Worm (Caenorhabditis elegans): ENCODE data around the gene Y24F12A.1.

Gene Y24F12A.1

DNA sequence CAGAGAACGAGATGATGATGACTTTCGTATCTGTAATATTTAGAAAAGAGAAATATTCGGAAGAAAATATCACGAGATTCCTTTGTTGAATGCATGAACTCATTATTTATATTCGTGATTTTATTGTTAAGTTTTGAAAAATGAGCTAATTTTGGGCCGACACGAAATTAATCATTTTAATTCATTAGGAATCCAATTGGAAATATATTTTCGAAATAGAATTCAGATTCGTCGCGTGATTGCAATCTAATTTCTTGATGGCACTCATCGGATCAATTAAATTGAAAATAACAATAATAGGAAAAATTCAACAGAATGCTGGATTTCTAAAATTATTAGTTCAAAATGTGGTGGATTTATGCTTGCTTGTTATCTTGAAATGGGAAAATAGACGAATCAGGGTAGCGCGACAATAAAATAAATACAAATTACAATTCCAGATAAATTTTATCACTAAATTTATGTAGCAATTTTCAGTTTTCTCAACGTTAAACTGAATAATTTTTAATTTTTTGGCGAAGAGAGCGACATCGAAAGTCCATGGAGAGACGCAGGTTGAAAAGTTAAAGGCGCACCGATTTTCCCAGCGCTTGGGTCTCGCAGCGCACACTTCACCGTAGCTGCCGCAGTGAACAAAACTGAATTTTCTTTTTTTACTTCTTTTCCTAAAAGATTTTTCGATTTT, 3.2 kb upstream of the Y24F12A.1 start (continued):
- no peak for TF ChIP-seq unc-62 (GFP tag; optimal IDR thresholded peaks at IDR 0.05)
- TF ChIP-seq nhr-20 (tag; optimal IDR thresholded peaks at IDR 0.05): peak; percentile 73
- TF ChIP-seq sox-4 (tag; optimal IDR thresholded peaks at IDR 0.05): no peak
- peak; percentile 28 for TF ChIP-seq lin-15B (tag; optimal IDR thresholded peaks at IDR 0.05)
- peak; percentile 48 for TF ChIP-seq grh-1 (GFP tag; IDR thresholded peaks at IDR 0.05)
- TF ChIP-seq nhr-28 (tag; optimal IDR thresholded peaks at IDR 0.05): no peak
- TF ChIP-seq nhr-71 (tag; optimal IDR thresholded peaks at IDR 0.05): peak; percentile 82
- TF ChIP-seq ceh-63 (GFP tag; optimal IDR thresholded peaks at IDR 0.05): no peak
- TF ChIP-seq hlh-4 (tag; optimal IDR thresholded peaks at IDR 0.05): no peak
- TF ChIP-seq mef-2 (tag; optimal IDR thresholded peaks at IDR 0.05): peak; percentile 6
- peak; percentile 92 for TF ChIP-seq nhr-85 (tag)
- TF ChIP-seq dsc-1 (tag; optimal IDR thresholded peaks at IDR 0.05): peak; percentile 46
- peak; percentile 3 for TF ChIP-seq aly-2 (tag; optimal IDR thresholded peaks at IDR 0.05)
- peak; percentile 62 for TF ChIP-seq isw-1 (GFP tag; IDR thresholded peaks at IDR 0.05)
- peak in 1 of 2 experiments; percentile 21 for TF ChIP-seq ztf-11 (tag; optimal IDR thresholded peaks at IDR 0.05)
- TF ChIP-seq dpl-1 (GFP tag; optimal IDR thresholded peaks at IDR 0.05): peak; percentile 57 to 72 (median 66)
- TF ChIP-seq nhr-19 (GFP tag; conservative IDR thresholded peaks at IDR 0.05): peak; percentile 72
- peak; percentile 34 for TF ChIP-seq lin-39 (tag; optimal IDR thresholded peaks at IDR 0.05)
- TF ChIP-seq fkh-8 (tag; optimal IDR thresholded peaks at IDR 0.05): peak; percentile 72
- no peak for TF ChIP-seq ets-5 (GFP tag; IDR thresholded peaks at IDR 0.05)
- no peak for TF ChIP-seq hlh-17 (GFP tag; optimal IDR thresholded peaks at IDR 0.05; ENCODE audit: borderline replicate concordance)
- TF ChIP-seq hpl-2 (GFP tag; optimal IDR thresholded peaks at IDR 0.05): peak; percentile 28
- no peak for TF ChIP-seq C34B4.2 (tag; optimal IDR thresholded peaks at IDR 0.05)
- TF ChIP-seq nhr-90 (tag; optimal IDR thresholded peaks at IDR 0.05; ENCODE audit: poor library complexity): peak; percentile 54
- peak; percentile 79 to 97 for TF ChIP-seq lsy-2 (tag; optimal IDR thresholded peaks at IDR 0.05)
- TF ChIP-seq ceh-88 (GFP tag; IDR thresholded peaks at IDR 0.05): no peak
- TF ChIP-seq tbx-2 (tag; optimal IDR thresholded peaks at IDR 0.05): peak; percentile 72
- TF ChIP-seq lin-14 (GFP tag; optimal IDR thresholded peaks at IDR 0.05): peak; percentile 72
- TF ChIP-seq nhr-84 (tag; optimal IDR thresholded peaks at IDR 0.05): no peak
- no peak for TF ChIP-seq sptf-1 (tag; optimal IDR thresholded peaks at IDR 0.05)
- peak in 1 of 6 experiments; percentile 52 for TF ChIP-seq elt-3 (tag; optimal IDR thresholded peaks at IDR 0.05)
- peak; percentile 22 for TF ChIP-seq F16B12.6 (tag; optimal IDR thresholded peaks at IDR 0.05)
- TF ChIP-seq unc-86 (tag; optimal IDR thresholded peaks at IDR 0.05): peak; percentile 66
- TF ChIP-seq ces-1 (GFP tag; optimal IDR thresholded peaks at IDR 0.05): no peak
- TF ChIP-seq swsn-7 (tag; optimal IDR thresholded peaks at IDR 0.05): peak; percentile 75
- TF ChIP-seq tlp-1 (tag; optimal IDR thresholded peaks at IDR 0.05): no peak
- no peak for TF ChIP-seq fkh-4 (tag; optimal IDR thresholded peaks at IDR 0.05; ENCODE audit: borderline replicate concordance)
- no peak for TF ChIP-seq unc-98 (GFP tag; IDR thresholded peaks at IDR 0.05)
- TF ChIP-seq skn-1 (tag; optimal IDR thresholded peaks at IDR 0.05): peak; percentile 77
- TF ChIP-seq ama-1 (optimal IDR thresholded peaks at IDR 0.05): peak; percentile 27
- peak; percentile 31 for TF ChIP-seq nhr-77 (tag; optimal IDR thresholded peaks at IDR 0.05)
- TF ChIP-seq C04F5.9 (tag; optimal IDR thresholded peaks at IDR 0.05): peak; percentile 72
- TF ChIP-seq snpc-4 (tag; optimal IDR thresholded peaks at IDR 0.05): peak; percentile 52
- no peak for TF ChIP-seq unc-30 (tag; optimal IDR thresholded peaks at IDR 0.05)
- TF ChIP-seq jun-1 (tag; optimal IDR thresholded peaks at IDR 0.05): peak; percentile 50
- peak; percentile 63 for TF ChIP-seq mep-1 (tag; optimal IDR thresholded peaks at IDR 0.05)
- peak; percentile 12 for TF ChIP-seq nhr-237 (tag; optimal IDR thresholded peaks at IDR 0.05)
- peak; percentile 11 for TF ChIP-seq egl-13 (tag; optimal IDR thresholded peaks at IDR 0.05)
- no peak for TF ChIP-seq egl-27 (tag; optimal IDR thresholded peaks at IDR 0.05)
- peak; percentile 23 for TF ChIP-seq fos-1 (tag; optimal IDR thresholded peaks at IDR 0.05)
- peak; percentile 68 for TF ChIP-seq blmp-1 (tag; optimal IDR thresholded peaks at IDR 0.05)
- TF ChIP-seq unc-130 (tag; optimal IDR thresholded peaks at IDR 0.05): peak; percentile 56
- no peak for TF ChIP-seq elt-2 (tag; optimal IDR thresholded peaks at IDR 0.05)
